Fruit fly (Drosophila melanogaster) S2 (cell line): ENCODE measurements around the gene CG5255.

Experiments used
- CG8478 ChIP-seq: fragments of >200 bp; optimal IDR thresholded peaks from 2 replicates; lab custom pipeline; 2018
- CTCF ChIP-seq, 2 experiments: fragments of >200 bp; optimal IDR thresholded peaks; 2 replicates each; lab custom pipeline; 2018

Gene CG5255

dm6 chr3R:17126838-17127237 is 10.9 kb upstream of the CG5255 start, which contains the start of the genes CG17477 and CG31269:
Gene CG17477, minus strand, starts transcription at chr3R:17126938.
Gene CG31269, plus strand, starts transcription at chr3R:17127126.
- TF ChIP-seq CG8478 (lab: Kevin White, UChicago) (no peak), CTCF (optimal IDR thresholded peaks at IDR 0.05; lab: Kevin White, UChicago) (no peak)

- TF ChIP-seq CTCF (optimal IDR thresholded peaks at IDR 0.05; lab: Kevin White, UChicago) (no peak), CG8478 (lab: Kevin White, UChicago) (no peak)
Measured at dm6 chr3R:17127912-17128311, 9.8 kb upstream of the CG5255 start, which contains the start of gene CG31265. Gene CG31265, plus strand, starts transcription at chr3R:17128212.

dm6 chr3R:17130326-17130725 is 7.4 kb upstream of the CG5255 start, which contains the start of gene CG17475:
Gene CG17475, minus strand, starts transcription at chr3R:17130426.
- TF ChIP-seq CG8478 (lab: Kevin White, UChicago) (no peak), CTCF (optimal IDR thresholded peaks at IDR 0.05; lab: Kevin White, UChicago) (no peak)

dm6 chr3R:17132098-17132712 is 5.5 kb upstream of the CG5255 start, which contains the start of the genes CG4053 and CG31266:
Gene CG4053, minus strand, starts transcription at chr3R:17132198.
Gene CG31266, plus strand, starts transcription at chr3R:17132662.
- TF ChIP-seq CTCF (optimal IDR thresholded peaks at IDR 0.05; lab: Kevin White, UChicago) (no peak), CG8478 (lab: Kevin White, UChicago) (no peak)

dm6 chr3R:17133897-17134296 is 3.8 kb upstream of the CG5255 start, which contains the start of gene CG31267:
Gene CG31267, plus strand, starts transcription at chr3R:17134197.
- TF ChIP-seq CG8478 (lab: Kevin White, UChicago) (no peak), CTCF (optimal IDR thresholded peaks at IDR 0.05; lab: Kevin White, UChicago) (no peak)

- TF ChIP-seq CG8478 (lab: Kevin White, UChicago) (no peak), CTCF (optimal IDR thresholded peaks at IDR 0.05; lab: Kevin White, UChicago) (no peak)
Measured at dm6 chr3R:17135747-17136146, 1.9 kb upstream of the CG5255 start, which contains the start of gene CG5246. Gene CG5246, plus strand, starts transcription at chr3R:17136111.

- TF ChIP-seq CTCF (optimal IDR thresholded peaks at IDR 0.05; lab: Kevin White, UChicago) (no peak), CG8478 (lab: Kevin White, UChicago) (no peak)
Measured at dm6 chr3R:17138699-17139098, 1.0 kb downstream of the CG5255 start, which contains the start of gene CG5265. Gene CG5265, plus strand, starts transcription at chr3R:17138999.

- no peak for TF ChIP-seq CTCF (optimal IDR thresholded peaks at IDR 0.05; lab: Kevin White, UChicago)
- no peak for TF ChIP-seq CG8478 (lab: Kevin White, UChicago)
Measured at dm6 chr3R:17142304-17142703, 4.6 kb downstream of the CG5255 start, which contains the start of gene TwdlW. Gene TwdlW, minus strand, starts transcription at chr3R:17142404.

dm6 chr3R:17147647-17148244 is 10.1 kb downstream of the CG5255 start:
- no peak for TF ChIP-seq CTCF (optimal IDR thresholded peaks at IDR 0.05; lab: Kevin White, UChicago)
- TF ChIP-seq CG8478 (lab: Kevin White, UChicago) = no peak

- TF ChIP-seq CTCF (optimal IDR thresholded peaks at IDR 0.05; lab: Kevin White, UChicago) (no peak), CG8478 (lab: Kevin White, UChicago) (no peak)
Measured at dm6 chr3R:17149080-17149746, 11.5 kb downstream of the CG5255 start, which contains the start of the genes m-cup and Det. Gene m-cup, minus strand, starts transcription at chr3R:17149412. Gene Det, plus strand, starts transcription at chr3R:17149667.

- TF ChIP-seq CTCF (optimal IDR thresholded peaks at IDR 0.05; lab: Kevin White, UChicago) = no peak
- no peak for TF ChIP-seq CG8478 (lab: Kevin White, UChicago)
Measured at dm6 chr3R:17150287-17150686, 12.6 kb downstream of the CG5255 start, which contains the start of gene Smug. Gene Smug, plus strand, starts transcription at chr3R:17150587.

- TF ChIP-seq CG8478 (lab: Kevin White, UChicago) (no peak), CTCF (optimal IDR thresholded peaks at IDR 0.05; lab: Kevin White, UChicago) (peak in 1 of 2 experiments; percentile 24)
Measured at dm6 chr3R:17151376-17152026, 13.8 kb downstream of the CG5255 start, which contains the start of gene CG5292. Gene CG5292, plus strand, starts transcription at chr3R:17151861.

dm6 chr3R:17178140-17178539 is 40.4 kb downstream of the CG5255 start:
- TF ChIP-seq CG8478 (lab: Kevin White, UChicago) = no peak
